Worm (Caenorhabditis elegans) whole organism, midembryonic: ENCODE data around the gene tat-4.

Experiments used
- T22C8.4 ChIP-seq: fragments of 200-800 bp; sonication (Bioruptor generic); IDR thresholded peaks from 2 replicates; pipeline ENCODE4 v1.3.6; 2022; ENCODE audit warnings: missing genetic modification characterization, missing compliant biosample characterization
- cog-1 ChIP-seq: sonication (generic microtip); optimal IDR thresholded peaks from 2 replicates; lab custom pipeline; 2016; ENCODE audit warnings: missing genetic modification characterization, missing compliant biosample characterization
- flt-1 ChIP-seq: fragments of 200-800 bp; sonication (Bioruptor generic); IDR thresholded peaks from 2 replicates; pipeline ENCODE4 v1.3.6; 2022; ENCODE audit warnings: missing genetic modification characterization, missing compliant biosample characterization
- klf-2 ChIP-seq: fragments of 200-800 bp; sonication (Bioruptor generic); conservative IDR thresholded peaks from 2 replicates; pipeline ENCODE4 v1.3.6; 2022; ENCODE audit warnings: missing genetic modification reagents, missing genetic modification characterization, missing compliant biosample characterization
- med-1 ChIP-seq: sonication (generic microtip); optimal IDR thresholded peaks from 2 replicates; lab custom pipeline; 2017; ENCODE audit warnings: missing genetic modification characterization, mild to moderate bottlenecking, missing compliant biosample characterization, antibody characterized with exemption, missing genetic modification reagents; ENCODE audit not compliant: insufficient read depth
- ztf-23 ChIP-seq: fragments of 200-800 bp; sonication (Bioruptor generic); IDR thresholded peaks from 2 replicates; pipeline ENCODE4 v1.3.6; 2022; ENCODE audit warnings: missing genetic modification reagents, missing genetic modification characterization, missing compliant biosample characterization

DNA sequence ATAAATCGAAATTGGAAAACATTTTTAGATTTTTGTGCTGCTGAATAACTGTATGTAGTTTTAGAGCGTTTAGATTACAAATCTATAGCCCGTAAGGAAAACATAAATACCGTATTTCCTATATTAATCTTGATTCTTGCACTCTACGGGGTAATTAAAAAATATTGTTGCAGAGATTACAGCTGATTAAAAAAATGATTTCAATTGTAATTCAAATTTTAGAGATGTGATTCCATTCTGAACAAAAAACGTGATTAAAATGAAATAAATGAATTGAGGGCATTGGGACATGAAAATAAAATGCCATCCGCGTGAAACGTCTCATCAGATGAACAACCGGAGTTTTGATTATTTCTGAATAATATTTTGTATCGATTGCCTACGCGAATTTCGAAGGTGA lies 51.6 kb downstream of the tat-4 start, which contains the start of gene cpb-2:
- TF ChIP-seq flt-1 (no peak), cog-1 (tag; lab: Kevin White, UChicago) (no peak), ztf-23 (GFP tag; lab: Robert Waterston, UW) (no peak), med-1 (no peak), T22C8.4 (GFP tag; lab: Robert Waterston, UW) (no peak), klf-2 (GFP tag; lab: Robert Waterston, UW) (no peak)
